Fruit fly (Drosophila melanogaster) whole organism, embryonic: ENCODE measurements around the gene stet.

ENCODE experiments used
- CG32767 ChIP-seq: fragments of 200-800 bp; sonication (Bioruptor generic); IDR thresholded peaks from 2 replicates; pipeline ENCODE4 v1.3.6; 2022; ENCODE audit warnings: missing biosample characterization, missing genetic modification characterization
- CG8478 ChIP-seq: fragments of >200 bp; optimal IDR thresholded peaks from 2 replicates; lab custom pipeline; 2018
- Xbp1 ChIP-seq: fragments of 200-800 bp; sonication (Bioruptor generic); optimal IDR thresholded peaks from 3 replicates; lab custom pipeline; 2016; ENCODE audit warnings: missing biosample characterization, mild to moderate bottlenecking, missing genetic modification characterization
- wdn ChIP-seq: fragments of 200-800 bp; sonication (Bioruptor generic); IDR thresholded peaks from 2 replicates; pipeline ENCODE4 v1.3.6; 2022; ENCODE audit warnings: missing biosample characterization, missing genetic modification characterization

- TF ChIP-seq CG8478 (lab: Kevin White, UChicago) (no peak), CG32767 (GFP tag; lab: Robert Waterston, UW) (no peak), Xbp1 (no peak), wdn (GFP tag; lab: Robert Waterston, UW) (no peak)
Measured at dm6 chr3L:1437772-1438171, 51.6 kb downstream of the stet start, which contains the start of gene SA2.
